Worm (Caenorhabditis elegans): ENCODE results near the gene F17C11.6.

ce11 chrV:10949511-10949910 lies 5.4 kb upstream of the F17C11.6 start, which contains the start of gene col-153:
- TF ChIP-seq fkh-10 (GFP tag; optimal IDR thresholded peaks at IDR 0.05) (no peak), egl-27 (tag; optimal IDR thresholded peaks at IDR 0.05) (no peak), jun-1 (tag; optimal IDR thresholded peaks at IDR 0.05) (no peak), nhr-76 (tag; optimal IDR thresholded peaks at IDR 0.05) (no peak), lin-39 (tag; optimal IDR thresholded peaks at IDR 0.05) (no peak), nhr-28 (tag; optimal IDR thresholded peaks at IDR 0.05) (no peak), arid-1 (GFP tag; conservative IDR thresholded peaks at IDR 0.05) (no peak), ceh-82 (tag; optimal IDR thresholded peaks at IDR 0.05) (no peak), nhr-11 (tag; optimal IDR thresholded peaks at IDR 0.05) (no peak), ctbp-1 (GFP tag; IDR thresholded peaks at IDR 0.05) (no peak)

Data from whole organism, L4 larva.